Fruit fly (Drosophila melanogaster) whole organism, embryonic: ENCODE data around the gene ssh.

ENCODE experiments used
- Ada2b ChIP-seq: fragments of 200-800 bp; sonication (Bioruptor generic); IDR thresholded peaks from 2 replicates; pipeline ENCODE4 v1.3.6; 2022; ENCODE audit warnings: missing biosample characterization, missing genetic modification characterization
- Atf-2 ChIP-seq: fragments of 200-800 bp; sonication (Bioruptor generic); optimal IDR thresholded peaks from 2 replicates; lab custom pipeline; 2016; ENCODE audit warnings: missing biosample characterization, missing genetic modification characterization
- Atf6 ChIP-seq: fragments of 200-800 bp; sonication (Bioruptor generic); IDR thresholded peaks from 2 replicates; pipeline ENCODE4 v1.3.6; 2022; ENCODE audit warnings: missing biosample characterization, missing genetic modification characterization
- CG10209 ChIP-seq: fragments of 200-800 bp; sonication (Bioruptor generic); optimal IDR thresholded peaks from 3 replicates; lab custom pipeline; 2017; ENCODE audit warnings: missing biosample characterization, mild to moderate bottlenecking, missing genetic modification characterization, missing genetic modification reagents
- CG10321 ChIP-seq: fragments of 200-800 bp; sonication (Bioruptor generic); IDR thresholded peaks from 2 replicates; pipeline ENCODE4 v1.3.6; 2022; ENCODE audit warnings: missing biosample characterization, missing genetic modification characterization
- CG10565 ChIP-seq: fragments of 200-800 bp; sonication (Bioruptor generic); optimal IDR thresholded peaks from 3 replicates; lab custom pipeline; 2016; ENCODE audit warnings: missing biosample characterization, mild to moderate bottlenecking, missing genetic modification characterization
- CG10654 ChIP-seq: fragments of 200-800 bp; sonication (Bioruptor generic); optimal IDR thresholded peaks from 2 replicates; lab custom pipeline; 2016; ENCODE audit warnings: missing biosample characterization, missing genetic modification characterization
- CG11085 ChIP-seq: fragments of 200-800 bp; sonication (Bioruptor generic); IDR thresholded peaks from 2 replicates; pipeline ENCODE4 v1.3.6; 2022; ENCODE audit warnings: missing biosample characterization, missing genetic modification characterization
- CG11456 ChIP-seq: fragments of 200-800 bp; sonication (Bioruptor generic); IDR thresholded peaks from 3 replicates; pipeline ENCODE4 v1.3.6; 2022; ENCODE audit warnings: missing biosample characterization, missing genetic modification characterization
- CG11695 ChIP-seq: fragments of 200-800 bp; sonication (Bioruptor generic); IDR thresholded peaks from 3 replicates; pipeline ENCODE4 v1.3.6; 2022; ENCODE audit warnings: missing biosample characterization, missing genetic modification characterization
- CG12299 ChIP-seq: fragments of 200-800 bp; sonication (Bioruptor generic); optimal IDR thresholded peaks from 2 replicates; lab custom pipeline; 2018; ENCODE audit warnings: missing biosample characterization, mild to moderate bottlenecking, missing genetic modification characterization
- CG13287 ChIP-seq: fragments of 200-800 bp; sonication (Bioruptor generic); IDR thresholded peaks from 2 replicates; pipeline ENCODE4 v1.3.6; 2022; ENCODE audit warnings: missing biosample characterization, missing genetic modification characterization; ENCODE audit not compliant: partially characterized antibody
- CG1603 ChIP-seq: fragments of 200-800 bp; sonication (Bioruptor generic); optimal IDR thresholded peaks from 2 replicates; lab custom pipeline; 2019; ENCODE audit warnings: missing biosample characterization, mild to moderate bottlenecking, missing genetic modification characterization, moderate library complexity
- CG16779 ChIP-seq: fragments of 200-800 bp; sonication (Bioruptor generic); IDR thresholded peaks from 2 replicates; pipeline ENCODE4 v1.3.6; 2022; ENCODE audit warnings: missing biosample characterization, missing genetic modification characterization
- CG16863 ChIP-seq: fragments of 200-800 bp; sonication (Bioruptor generic); optimal IDR thresholded peaks from 3 replicates; lab custom pipeline; 2016; ENCODE audit warnings: missing biosample characterization, missing genetic modification characterization
- CG17359 ChIP-seq: fragments of 200-800 bp; sonication (Bioruptor generic); optimal IDR thresholded peaks from 3 replicates; lab custom pipeline; 2018; ENCODE audit warnings: missing biosample characterization, mild to moderate bottlenecking, missing genetic modification characterization, moderate library complexity
- CG1832 ChIP-seq: fragments of 200-800 bp; sonication (Bioruptor generic); optimal IDR thresholded peaks from 2 replicates; lab custom pipeline; 2017; ENCODE audit warnings: missing biosample characterization, mild to moderate bottlenecking, missing genetic modification characterization, inconsistent platforms
- CG18619 ChIP-seq: fragments of 200-800 bp; sonication (Bioruptor generic); optimal IDR thresholded peaks from 3 replicates; lab custom pipeline; 2017; ENCODE audit warnings: missing biosample characterization, mild to moderate bottlenecking, missing genetic modification characterization
- CG2120 ChIP-seq: fragments of 200-800 bp; sonication (Bioruptor generic); optimal IDR thresholded peaks from 3 replicates; lab custom pipeline; 2016; ENCODE audit warnings: missing biosample characterization, missing genetic modification characterization
- CG2199 ChIP-seq: fragments of 200-800 bp; sonication (Bioruptor generic); IDR thresholded peaks from 3 replicates; pipeline ENCODE4 v1.3.6; 2022; ENCODE audit warnings: missing biosample characterization, missing genetic modification characterization
- CG2202 ChIP-seq: fragments of 200-800 bp; sonication (Bioruptor generic); optimal IDR thresholded peaks from 2 replicates; lab custom pipeline; 2018; ENCODE audit warnings: missing biosample characterization, mild to moderate bottlenecking, missing genetic modification characterization
- CG31224 ChIP-seq: fragments of 200-800 bp; sonication (Bioruptor generic); IDR thresholded peaks from 2 replicates; pipeline ENCODE4 v1.3.6; 2022; ENCODE audit warnings: missing biosample characterization, missing genetic modification characterization
- CG31388 ChIP-seq: fragments of 200-800 bp; sonication (Bioruptor generic); optimal IDR thresholded peaks from 2 replicates; lab custom pipeline; 2016; ENCODE audit warnings: missing biosample characterization, missing genetic modification characterization
- CG32772 ChIP-seq: fragments of 200-800 bp; sonication (Bioruptor generic); IDR thresholded peaks from 2 replicates; pipeline ENCODE4 v1.3.6; 2022; ENCODE audit warnings: missing biosample characterization, missing genetic modification characterization
- CG4404 ChIP-seq: fragments of 200-800 bp; sonication (Bioruptor generic); IDR thresholded peaks from 2 replicates; pipeline ENCODE4 v1.3.6; 2022; ENCODE audit warnings: missing biosample characterization, missing genetic modification characterization
- CG4730 ChIP-seq: fragments of 200-800 bp; sonication (Bioruptor generic); IDR thresholded peaks from 2 replicates; pipeline ENCODE4 v1.3.6; 2022; ENCODE audit warnings: missing biosample characterization, missing genetic modification characterization
- CG6683 ChIP-seq: fragments of 200-800 bp; sonication (Bioruptor generic); optimal IDR thresholded peaks from 2 replicates; lab custom pipeline; 2017; ENCODE audit warnings: missing biosample characterization, mild to moderate bottlenecking, missing genetic modification characterization, missing genetic modification reagents
- CG6854 ChIP-seq: fragments of 200-800 bp; sonication (Bioruptor generic); optimal IDR thresholded peaks from 3 replicates; lab custom pipeline; 2017; ENCODE audit warnings: missing biosample characterization, mild to moderate bottlenecking, missing genetic modification characterization
- CG7745 ChIP-seq: fragments of 200-800 bp; sonication (Bioruptor generic); optimal IDR thresholded peaks from 2 replicates; lab custom pipeline; 2018; ENCODE audit warnings: missing biosample characterization, mild to moderate bottlenecking, missing genetic modification characterization, moderate library complexity
- CG8478 ChIP-seq: fragments of >200 bp; optimal IDR thresholded peaks from 2 replicates; lab custom pipeline; 2018
- CG9215 ChIP-seq: fragments of 200-800 bp; sonication (Bioruptor generic); IDR thresholded peaks from 2 replicates; pipeline ENCODE4 v1.3.6; 2022; ENCODE audit warnings: missing biosample characterization, missing genetic modification characterization
- Camta ChIP-seq: fragments of 200-800 bp; sonication (Bioruptor generic); optimal IDR thresholded peaks from 2 replicates; lab custom pipeline; 2016; ENCODE audit warnings: missing biosample characterization, missing genetic modification characterization
- Doc3 ChIP-seq: fragments of 200-800 bp; sonication (Bioruptor generic); IDR thresholded peaks from 3 replicates; pipeline ENCODE4 v1.3.6; 2022; ENCODE audit warnings: missing biosample characterization, missing genetic modification characterization; ENCODE audit not compliant: partially characterized antibody
- Elba2 ChIP-seq: fragments of 200-800 bp; sonication (Bioruptor generic); optimal IDR thresholded peaks from 3 replicates; lab custom pipeline; 2016; ENCODE audit warnings: missing biosample characterization, missing genetic modification characterization
- H15 ChIP-seq: fragments of 200-800 bp; sonication (Bioruptor generic); IDR thresholded peaks from 3 replicates; pipeline ENCODE4 v1.3.6; 2022; ENCODE audit warnings: missing biosample characterization, missing genetic modification characterization
- Hr51 ChIP-seq, 2 experiments: fragments of 200-800 bp; sonication (Bioruptor generic); optimal IDR thresholded peaks; 2 replicates in 1 of 2; 3 replicates in 1 of 2; lab custom pipeline; 2016 to 2018; ENCODE audit warnings: missing biosample characterization in 2 of 2, missing genetic modification characterization in 2 of 2, mild to moderate bottlenecking in 1 of 2, moderate library complexity in 1 of 2
- Kr ChIP-seq: fragments of 200-800 bp; sonication (Bioruptor generic); optimal IDR thresholded peaks from 2 replicates; lab custom pipeline; 2017; ENCODE audit warnings: missing biosample characterization, mild to moderate bottlenecking, missing genetic modification characterization
- Mad ChIP-seq: fragments of 200-800 bp; sonication (Bioruptor generic); optimal IDR thresholded peaks from 2 replicates; lab custom pipeline; 2016; ENCODE audit warnings: missing biosample characterization, missing genetic modification characterization
- Mrtf ChIP-seq: fragments of 200-800 bp; sonication (Bioruptor generic); IDR thresholded peaks from 3 replicates; pipeline ENCODE4 v1.3.6; 2022; ENCODE audit warnings: missing biosample characterization, missing genetic modification characterization
- NFAT ChIP-seq: fragments of 200-800 bp; sonication (Bioruptor generic); IDR thresholded peaks from 2 replicates; pipeline ENCODE4 v1.3.6; 2022; ENCODE audit warnings: missing biosample characterization, missing genetic modification characterization
- NK7.1 ChIP-seq: fragments of 200-800 bp; sonication (Bioruptor generic); optimal IDR thresholded peaks from 3 replicates; lab custom pipeline; 2016; ENCODE audit warnings: missing biosample characterization, missing genetic modification characterization
- Sry-δ ChIP-seq: fragments of 200-800 bp; sonication (Bioruptor generic); optimal IDR thresholded peaks from 2 replicates; lab custom pipeline; 2016; ENCODE audit warnings: missing biosample characterization, missing genetic modification characterization
- Taf1 ChIP-seq: fragments of 200-800 bp; sonication (Bioruptor generic); IDR thresholded peaks from 2 replicates; pipeline ENCODE4 v1.3.6; 2022; ENCODE audit warnings: missing biosample characterization, missing genetic modification characterization
- gcm2 ChIP-seq: fragments of 200-800 bp; sonication (Bioruptor generic); optimal IDR thresholded peaks from 2 replicates; lab custom pipeline; 2016; ENCODE audit warnings: missing biosample characterization, missing genetic modification characterization
- gsb-n ChIP-seq: fragments of 200-800 bp; sonication (Bioruptor generic); optimal IDR thresholded peaks from 3 replicates; lab custom pipeline; 2018; ENCODE audit warnings: missing biosample characterization, mild to moderate bottlenecking, missing genetic modification characterization
- kah ChIP-seq: fragments of 200-800 bp; sonication (Bioruptor generic); optimal IDR thresholded peaks from 2 replicates; lab custom pipeline; 2018; ENCODE audit warnings: missing biosample characterization, mild to moderate bottlenecking, missing genetic modification characterization
- lmd ChIP-seq: fragments of 200-800 bp; sonication (Bioruptor generic); IDR thresholded peaks from 2 replicates; pipeline ENCODE4 v1.3.6; 2022; ENCODE audit warnings: missing biosample characterization, missing genetic modification characterization
- pzg ChIP-seq: fragments of 200-800 bp; sonication (Bioruptor generic); optimal IDR thresholded peaks from 3 replicates; lab custom pipeline; 2018; ENCODE audit warnings: missing biosample characterization, mild to moderate bottlenecking, missing genetic modification characterization, moderate library complexity
- scrt ChIP-seq: fragments of 200-800 bp; sonication (Bioruptor generic); optimal IDR thresholded peaks from 2 replicates; lab custom pipeline; 2018; ENCODE audit warnings: missing biosample characterization, mild to moderate bottlenecking, missing genetic modification characterization, moderate library complexity
- sr ChIP-seq: fragments of 200-800 bp; sonication (Bioruptor generic); IDR thresholded peaks from 3 replicates; pipeline ENCODE4 v1.3.6; 2022; ENCODE audit warnings: missing biosample characterization, missing genetic modification characterization
- tgo ChIP-seq: fragments of 200-800 bp; sonication (Bioruptor generic); IDR thresholded peaks from 3 replicates; pipeline ENCODE4 v1.3.6; 2022; ENCODE audit warnings: missing biosample characterization, missing genetic modification characterization
- zfh2 ChIP-seq: fragments of 200-800 bp; sonication (Bioruptor generic); optimal IDR thresholded peaks from 2 replicates; lab custom pipeline; 2016; ENCODE audit warnings: missing biosample characterization, missing genetic modification characterization

The ssh gene

DNA sequence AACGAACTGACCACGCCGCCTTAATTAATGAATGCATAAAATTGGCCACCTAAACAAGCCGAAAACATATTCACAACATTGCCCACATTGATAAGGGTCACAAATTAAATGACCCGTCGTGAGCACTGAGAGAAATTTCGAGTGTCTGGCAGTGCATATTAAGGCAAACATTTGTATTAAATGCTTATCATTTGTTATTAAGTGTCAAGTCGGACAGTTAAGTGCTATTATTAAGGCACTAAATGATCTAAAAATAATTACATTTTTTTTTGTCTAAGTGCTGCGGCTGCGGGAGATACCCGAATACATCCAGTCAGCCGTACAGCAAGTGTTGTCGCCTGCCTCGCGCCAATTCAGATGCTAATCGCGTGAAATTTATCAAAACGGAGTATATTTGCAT lies 17.7 kb upstream of the ssh start (continued):
- TF ChIP-seq CG11695 (GFP tag; lab: Robert Waterston, UW) (0 out of 3 replicates have a peak, but pooled peaks have one; percentile 49), zfh2 (GFP tag; lab: Kevin White, UChicago) (peak; percentile 65), NFAT (GFP tag; lab: Robert Waterston, UW) (peak; percentile 49; the same call in 1 of the 2 replicates), CG9215 (GFP tag; lab: Robert Waterston, UW) (no peak; the same call in 1 of the 2 replicates), CG17359 (peak; percentile 80), CG4404 (GFP tag; lab: Robert Waterston, UW) (0 out of 2 replicates have a peak, but pooled peaks have one; percentile 9), Mad (GFP tag; lab: Kevin White, UChicago) (peak; percentile 38), CG13287 (GFP tag; lab: Robert Waterston, UW) (no peak), CG12299 (no peak), CG1832 (GFP tag; lab: Kevin White, UChicago) (no peak), Taf1 (GFP tag; lab: Robert Waterston, UW) (0 out of 2 replicates have a peak, but pooled peaks have one; percentile 22), CG10654 (GFP tag; lab: Kevin White, UChicago) (peak; percentile 51), CG10209 (GFP tag; lab: Kevin White, UChicago) (peak; percentile 49), lmd (GFP tag; lab: Robert Waterston, UW) (peak; percentile 65), H15 (GFP tag; lab: Robert Waterston, UW) (peak; percentile 70; the same call in 1 of the 3 replicates), scrt (GFP tag; lab: Kevin White, UChicago) (peak; percentile 54), tgo (GFP tag; lab: Robert Waterston, UW) (peak; percentile 70), CG31224 (GFP tag; lab: Robert Waterston, UW) (peak; percentile 65), CG11085 (GFP tag; lab: Robert Waterston, UW) (no peak), NK7.1 (GFP tag; lab: Kevin White, UChicago) (no peak), Ada2b (GFP tag; lab: Robert Waterston, UW) (peak; percentile 57), gcm2 (GFP tag; lab: Kevin White, UChicago) (peak; percentile 25), Kr (GFP tag; lab: Kevin White, UChicago) (no peak), CG1603 (tag; lab: Kevin White, UChicago) (peak; percentile 82), Camta (peak; percentile 56), CG2202 (tag; lab: Kevin White, UChicago) (no peak), Atf-2 (GFP tag; lab: Kevin White, UChicago) (peak; percentile 41), kah (GFP tag; lab: Kevin White, UChicago) (peak; percentile 20), sr (GFP tag; lab: Robert Waterston, UW) (no peak), CG2120 (GFP tag; lab: Kevin White, UChicago) (peak; percentile 76), CG2199 (GFP tag; lab: Robert Waterston, UW) (no peak), CG4730 (GFP tag; lab: Robert Waterston, UW) (peak; percentile 72), CG18619 (GFP tag; lab: Kevin White, UChicago) (peak; percentile 24), CG31388 (GFP tag; lab: Kevin White, UChicago) (no peak), pzg (GFP tag; lab: Kevin White, UChicago) (no peak), Elba2 (GFP tag; lab: Kevin White, UChicago) (no peak), CG8478 (no peak), CG7745 (tag; lab: Kevin White, UChicago) (no peak), CG6683 (no peak), CG10321 (GFP tag; lab: Robert Waterston, UW) (0 out of 2 replicates have a peak, but pooled peaks have one; percentile 37), CG11456 (peak; percentile 66; the same call in 1 of the 3 replicates), CG10565 (no peak), CG32772 (GFP tag; lab: Robert Waterston, UW) (peak; percentile 67), Doc3 (GFP tag; lab: Robert Waterston, UW) (no peak), Hr51 (GFP tag; optimal IDR thresholded peaks at IDR 0.05; lab: Kevin White, UChicago) (peak; percentile 22 to 82), CG16863 (GFP tag; lab: Kevin White, UChicago) (peak; percentile 54), Sry-δ (GFP tag; lab: Kevin White, UChicago) (no peak), Atf6 (no peak; the same call in 1 of the 2 replicates), Mrtf (GFP tag; lab: Robert Waterston, UW) (peak; percentile 69; the same call in 2 of the 3 replicates), CG16779 (0 out of 2 replicates have a peak, but pooled peaks have one; percentile 33), CG6854 (no peak), gsb-n (tag; lab: Kevin White, UChicago) (no peak)
